Fruit fly (Drosophila melanogaster): Measurements from ENCODE around the gene CG4080.

The CG4080 gene

DNA sequence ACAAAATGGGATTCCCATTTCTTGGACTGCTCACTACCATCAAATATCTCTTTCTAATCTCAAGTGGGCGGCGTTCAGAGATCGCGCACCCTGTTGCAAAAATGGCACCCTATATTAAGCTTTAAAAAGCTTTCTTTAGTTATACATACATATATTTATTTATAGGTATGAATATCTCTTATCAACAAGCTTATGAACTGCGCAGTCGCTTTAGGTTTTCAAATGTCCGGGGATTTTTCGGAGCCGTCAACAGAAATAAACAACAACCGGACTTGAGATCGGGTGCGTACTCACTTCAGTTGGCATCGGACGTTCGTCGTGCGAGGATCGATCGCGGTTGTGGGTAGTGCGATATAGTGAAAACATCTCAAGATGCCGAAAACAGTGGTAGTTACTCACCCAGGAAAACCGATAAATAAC, 49.7 kb downstream of the CG4080 start, which contains the start of gene PGRP-LF (continued):
- TF ChIP-seq CG15269 (tag; optimal IDR thresholded peaks at IDR 0.05) (peak; percentile 36), mld (GFP tag; IDR thresholded peaks at IDR 0.05; ENCODE audit: partially characterized antibody) (no peak), CG11560 (tag; IDR thresholded peaks at IDR 0.05) (no peak), crol (GFP tag; IDR thresholded peaks at IDR 0.05) (no peak), CG6765 (GFP tag; optimal IDR thresholded peaks at IDR 0.05) (no peak), ssp (GFP tag; IDR thresholded peaks at IDR 0.05) (no peak), CG31365 (tag; optimal IDR thresholded peaks at IDR 0.05) (no peak), Adf1 (GFP tag; IDR thresholded peaks at IDR 0.05) (peak; percentile 70; the same call in 1 of the 2 replicates), Dbx (GFP tag; IDR thresholded peaks at IDR 0.05) (peak; percentile 41; the same call in 1 of the 3 replicates), MBD-R2 (GFP tag; IDR thresholded peaks at IDR 0.05) (peak; percentile 9; the same call in 1 of the 2 replicates), ken (GFP tag; IDR thresholded peaks at IDR 0.05) (no peak), sisA (GFP tag; IDR thresholded peaks at IDR 0.05) (no peak), NFAT (GFP tag; IDR thresholded peaks at IDR 0.05) (peak; percentile 21; the same call in 1 of the 2 replicates), CG14965 (GFP tag; optimal IDR thresholded peaks at IDR 0.05; ENCODE audit: borderline replicate concordance) (no peak), sens (GFP tag) (peak; percentile 45), grn (GFP tag; optimal IDR thresholded peaks at IDR 0.05) (peak; percentile 38), al (GFP tag; IDR thresholded peaks at IDR 0.05) (0 out of 2 replicates have a peak, but pooled peaks have one; percentile 5), CG12769 (tag; optimal IDR thresholded peaks at IDR 0.05) (peak; percentile 70), lab (GFP tag; optimal IDR thresholded peaks at IDR 0.05) (peak; percentile 41), CG14014 (GFP tag; IDR thresholded peaks at IDR 0.05) (no peak; the same call in 1 of the 2 replicates), CG10366 (GFP tag; IDR thresholded peaks at IDR 0.05) (peak; percentile 94), PHDP (tag; optimal IDR thresholded peaks at IDR 0.05) (peak; percentile 48), CG18599 (GFP tag; optimal IDR thresholded peaks at IDR 0.05) (peak; percentile 33), ttk (GFP tag; IDR thresholded peaks at IDR 0.05) (no peak), hkb (optimal IDR thresholded peaks at IDR 0.05) (no peak), hkb (GFP tag; IDR thresholded peaks at IDR 0.05) (0 out of 2 replicates have a peak, but pooled peaks have one; percentile 29), esg (GFP tag; conservative IDR thresholded peaks at IDR 0.05) (no peak), Fer1 (GFP tag; optimal IDR thresholded peaks at IDR 0.05) (peak; percentile 52), CG34376 (GFP tag; optimal IDR thresholded peaks at IDR 0.05) (peak; percentile 83), CG7839 (tag; optimal IDR thresholded peaks at IDR 0.05) (peak; percentile 42), CG3163 (GFP tag; optimal IDR thresholded peaks at IDR 0.05) (peak; percentile 5), CG6813 (GFP tag; optimal IDR thresholded peaks at IDR 0.05) (peak; percentile 5), pros (GFP tag; optimal IDR thresholded peaks at IDR 0.05) (peak; percentile 58), grau (tag; optimal IDR thresholded peaks at IDR 0.05) (peak; percentile 30), abd-A (tag; optimal IDR thresholded peaks at IDR 0.05) (peak; percentile 72), Hr51 (GFP tag; optimal IDR thresholded peaks at IDR 0.05) (peak in 1 of 2 experiments; percentile 1), CG13775 (GFP tag; optimal IDR thresholded peaks at IDR 0.05) (no peak), CG2120 (GFP tag; optimal IDR thresholded peaks at IDR 0.05) (peak; percentile 57), slbo (GFP tag; IDR thresholded peaks at IDR 0.05) (0 out of 2 replicates have a peak, but pooled peaks have one; percentile 17), NfI (GFP tag; optimal IDR thresholded peaks at IDR 0.05) (peak; percentile 6), B-H2 (GFP tag; optimal IDR thresholded peaks at IDR 0.05) (peak; percentile 64), vvl (GFP tag; IDR thresholded peaks at IDR 0.05) (0 out of 2 replicates have a peak, but pooled peaks have one; percentile 20), CG12659 (GFP tag; optimal IDR thresholded peaks at IDR 0.05) (peak; percentile 16), Taf1 (GFP tag; IDR thresholded peaks at IDR 0.05) (0 out of 2 replicates have a peak, but pooled peaks have one; percentile 5), pan (optimal IDR thresholded peaks at IDR 0.05) (no peak), pan (GFP tag; optimal IDR thresholded peaks at IDR 0.05 in 1 of 2, IDR thresholded peaks at IDR 0.05 in 1 of 2) (peak in 1 of 2 experiments; percentile 5), YL-1 (GFP tag; optimal IDR thresholded peaks at IDR 0.05) (peak; percentile 10), row (GFP tag; IDR thresholded peaks at IDR 0.05) (peak; percentile 39; the same call in 1 of the 3 replicates), gt (GFP tag; IDR thresholded peaks at IDR 0.05) (no peak)

Data from whole organism, embryonic.